Fruit fly (Drosophila melanogaster): Measurements from ENCODE around the gene Neurochondrin.

DNA sequence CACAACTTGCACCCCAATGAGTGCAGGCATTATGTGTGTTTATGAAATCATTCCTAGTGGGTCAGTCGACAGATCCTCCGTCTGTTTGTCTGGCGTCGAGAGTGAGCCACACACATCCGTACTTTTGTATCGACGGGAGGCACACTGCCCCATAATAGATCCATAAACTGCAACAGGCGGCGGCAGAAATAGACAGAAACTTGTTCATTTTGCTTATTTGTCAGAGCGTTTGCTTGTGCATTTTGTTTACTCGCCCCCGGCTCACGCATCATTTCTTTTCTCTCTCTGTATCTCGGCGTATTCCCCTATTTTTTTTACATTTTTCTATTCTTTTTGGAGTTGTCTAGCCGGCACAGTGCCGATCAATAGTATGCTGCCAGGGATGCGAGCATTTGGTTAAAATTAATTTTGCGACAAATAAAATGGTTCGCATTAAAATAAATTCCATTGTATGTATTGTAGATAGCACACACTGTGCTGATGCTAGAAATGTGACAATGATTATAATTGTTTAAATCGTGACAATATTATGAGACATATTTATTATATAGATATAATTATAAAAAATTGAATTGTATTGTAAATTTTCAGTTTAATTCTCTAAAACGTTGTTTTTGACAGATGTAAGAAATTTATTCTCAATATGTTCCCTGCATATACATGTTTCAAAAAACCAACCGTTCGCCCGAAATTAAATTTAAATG lies 13.7 kb downstream of the Neurochondrin start:
- TF ChIP-seq dsx (GFP tag; optimal IDR thresholded peaks at IDR 0.05; ENCODE audit: poor library complexity, severe bottlenecking) (no peak), Lpt (GFP tag; optimal IDR thresholded peaks at IDR 0.05) (no peak), CG6276 (GFP tag; optimal IDR thresholded peaks at IDR 0.05) (no peak), lz (GFP tag; optimal IDR thresholded peaks at IDR 0.05) (no peak), CG8319 (GFP tag; optimal IDR thresholded peaks at IDR 0.05) (no peak), CG32006 (GFP tag; optimal IDR thresholded peaks at IDR 0.05) (peak; percentile 26), CG3919 (GFP tag; optimal IDR thresholded peaks at IDR 0.05) (no peak), fd59A (GFP tag; optimal IDR thresholded peaks at IDR 0.05) (no peak)
